Fruit fly (Drosophila melanogaster): ENCODE data around the gene SmydA-8.

DNA sequence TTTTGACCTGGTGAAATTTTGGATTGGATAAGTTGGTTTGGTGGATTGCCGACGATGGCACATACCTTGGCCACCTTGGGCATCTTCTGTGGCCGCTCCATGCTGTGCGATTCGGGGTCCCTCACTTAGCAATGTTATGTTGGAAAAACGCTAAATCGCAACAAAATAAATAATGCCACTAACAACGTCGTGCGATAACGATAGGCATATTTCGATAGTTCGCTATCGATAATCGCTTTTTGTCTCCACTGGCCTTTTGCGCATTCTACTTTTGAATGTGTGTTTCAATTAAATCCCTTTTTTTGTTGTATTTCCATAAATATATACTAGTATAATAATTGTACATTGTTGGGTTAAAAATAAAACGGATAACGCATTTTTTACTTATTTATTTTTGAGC lies 36.2 kb upstream of the SmydA-8 start, which contains the start of gene crn:
- TF ChIP-seq CG8478 (optimal IDR thresholded peaks at IDR 0.05): no peak
- TF ChIP-seq CTCF (optimal IDR thresholded peaks at IDR 0.05): no peak

Data from S2 (cell line).